Worm (Caenorhabditis elegans) whole organism, L4 larva: ENCODE data around the gene pde-12.

Source experiments
- F37D6.2 ChIP-seq: sonication (generic microtip); optimal IDR thresholded peaks from 2 replicates; lab custom pipeline; 2016; ENCODE audit warnings: mild to moderate bottlenecking, missing genetic modification characterization, missing compliant biosample characterization
- F44E2.7 ChIP-seq: fragments of 200-800 bp; sonication (Bioruptor generic); IDR thresholded peaks from 2 replicates; pipeline ENCODE4 v2.1.2; 2022; ENCODE audit warnings: missing genetic modification characterization, missing compliant biosample characterization
- R02D3.7 ChIP-seq: fragments of 150-350 bp; sonication (generic microtip); optimal IDR thresholded peaks from 3 replicates; lab custom pipeline; 2014; ENCODE audit warnings: missing biosample characterization, missing genetic modification characterization
- T26A8.4 ChIP-seq: fragments of 200-800 bp; sonication (Bioruptor generic); IDR thresholded peaks from 2 replicates; pipeline ENCODE4 v1.3.6; 2022; ENCODE audit warnings: missing genetic modification characterization, missing compliant biosample characterization
- Y48G9A.11 ChIP-seq: fragments of 200-800 bp; sonication (Bioruptor generic); IDR thresholded peaks from 2 replicates; pipeline ENCODE4 v1.3.6; 2022; ENCODE audit warnings: missing genetic modification reagents, missing genetic modification characterization, missing compliant biosample characterization
- Y5F2A.4 ChIP-seq: fragments of 200-800 bp; sonication (Bioruptor generic); optimal IDR thresholded peaks from 2 replicates; lab custom pipeline; 2018; ENCODE audit warnings: mild to moderate bottlenecking, missing genetic modification characterization, missing compliant biosample characterization
- Y75B8A.6 ChIP-seq: fragments of 200-800 bp; sonication (Bioruptor generic); IDR thresholded peaks from 2 replicates; pipeline ENCODE4 v1.3.6; 2022; ENCODE audit warnings: missing genetic modification reagents, missing genetic modification characterization, missing compliant biosample characterization
- aha-1 ChIP-seq: fragments of 150-350 bp; peaks from one replicate; lab custom pipeline; 2014; ENCODE audit warnings: missing biosample characterization, missing genetic modification characterization
- aly-2 ChIP-seq: sonication (generic microtip); optimal IDR thresholded peaks from 2 replicates; lab custom pipeline; 2018; ENCODE audit warnings: missing biosample characterization, missing genetic modification characterization
- ama-1 ChIP-seq: fragments of 150-350 bp; optimal IDR thresholded peaks from 2 replicates; lab custom pipeline; 2014; ENCODE audit warnings: inconsistent platforms, mixed read lengths
- ceh-32 ChIP-seq: sonication (generic microtip); optimal IDR thresholded peaks from 2 replicates; lab custom pipeline; 2016; ENCODE audit warnings: mild to moderate bottlenecking, missing genetic modification characterization, missing compliant biosample characterization; ENCODE audit not compliant: poor library complexity
- ceh-44 ChIP-seq: fragments of 200-800 bp; sonication (Bioruptor generic); IDR thresholded peaks from 2 replicates; pipeline ENCODE4 v1.3.6; 2022; ENCODE audit warnings: missing genetic modification reagents, missing genetic modification characterization, missing compliant biosample characterization
- ceh-82 ChIP-seq: sonication (generic microtip); optimal IDR thresholded peaks from 2 replicates; lab custom pipeline; 2017; ENCODE audit warnings: missing biosample characterization, missing genetic modification characterization
- ces-1 ChIP-seq: fragments of 150-350 bp; sonication (generic microtip); optimal IDR thresholded peaks from 4 replicates; lab custom pipeline; 2014; ENCODE audit warnings: missing biosample characterization, missing genetic modification reagents, missing genetic modification characterization
- cey-2 ChIP-seq: sonication (generic microtip); optimal IDR thresholded peaks from 3 replicates; lab custom pipeline; 2017; ENCODE audit warnings: missing genetic modification characterization, mild to moderate bottlenecking, missing compliant biosample characterization, antibody characterized with exemption, borderline replicate concordance; ENCODE audit not compliant: insufficient read depth
- daf-16 ChIP-seq, 3 experiments: sonication (generic microtip); optimal IDR thresholded peaks; 2 replicates each; lab custom pipeline; 2016 to 2017; ENCODE audit warnings: missing genetic modification characterization in 3 of 3, missing genetic modification reagents in 3 of 3, mild to moderate bottlenecking in 2 of 3, missing compliant biosample characterization in 2 of 3, missing biosample characterization in 1 of 3, moderate library complexity in 1 of 3
- daf-19 ChIP-seq: fragments of 200-800 bp; sonication (Bioruptor generic); conservative IDR thresholded peaks from 2 replicates; pipeline ENCODE4 v1.3.6; 2022; ENCODE audit warnings: missing genetic modification characterization, missing compliant biosample characterization
- dmd-8 ChIP-seq: fragments of 200-800 bp; sonication (Bioruptor generic); IDR thresholded peaks from 2 replicates; pipeline ENCODE4 v1.3.6; 2022; ENCODE audit warnings: missing genetic modification characterization, missing compliant biosample characterization
- dmd-9 ChIP-seq: fragments of 200-800 bp; sonication (Bioruptor generic); IDR thresholded peaks from 2 replicates; pipeline ENCODE4 v1.3.6; 2022; ENCODE audit warnings: missing genetic modification reagents, missing genetic modification characterization, missing compliant biosample characterization
- dpl-1 ChIP-seq: fragments of 150-350 bp; optimal IDR thresholded peaks from 2 replicates; lab custom pipeline; 2014; ENCODE audit warnings: missing biosample characterization, missing genetic modification reagents, missing genetic modification characterization
- egl-27 ChIP-seq: sonication (generic microtip); optimal IDR thresholded peaks from 3 replicates; lab custom pipeline; 2017; ENCODE audit warnings: missing biosample characterization, missing genetic modification reagents, missing genetic modification characterization
- egl-43 ChIP-seq: fragments of 200-800 bp; sonication (Bioruptor generic); IDR thresholded peaks from 2 replicates; pipeline ENCODE4 v1.3.6; 2022; ENCODE audit warnings: missing genetic modification reagents, missing genetic modification characterization, missing compliant biosample characterization
- fos-1 ChIP-seq: fragments of 150-350 bp; optimal IDR thresholded peaks from 2 replicates; lab custom pipeline; 2014; ENCODE audit warnings: missing biosample characterization, missing genetic modification characterization
- gei-8 ChIP-seq: fragments of 200-800 bp; sonication (Bioruptor generic); optimal IDR thresholded peaks from 2 replicates; lab custom pipeline; 2018; ENCODE audit warnings: mild to moderate bottlenecking, missing genetic modification characterization, missing compliant biosample characterization
- hif-1 ChIP-seq, 2 experiments: sonication (generic microtip); optimal IDR thresholded peaks; 2 replicates each; lab custom pipeline; 2016 to 2017; ENCODE audit warnings: missing compliant biosample characterization in 2 of 2, missing genetic modification characterization in 2 of 2, missing genetic modification reagents in 2 of 2, missing genotype in 2 of 2, mild to moderate bottlenecking in 1 of 2
- hmg-1.1 ChIP-seq: fragments of 200-800 bp; sonication (Bioruptor generic); IDR thresholded peaks from 2 replicates; pipeline ENCODE4 v1.3.6; 2022; ENCODE audit warnings: missing genetic modification reagents, missing genetic modification characterization, missing compliant biosample characterization
- jun-1 ChIP-seq: fragments of 150-350 bp; optimal IDR thresholded peaks from 2 replicates; lab custom pipeline; 2014; ENCODE audit warnings: missing biosample characterization, missing genetic modification reagents, missing genetic modification characterization
- lin-1 ChIP-seq: fragments of 200-800 bp; sonication (Bioruptor generic); IDR thresholded peaks from 2 replicates; pipeline ENCODE4 v1.3.6; 2022; ENCODE audit warnings: missing genetic modification reagents, missing genetic modification characterization, missing compliant biosample characterization
- lin-13 ChIP-seq: fragments of 150-350 bp; optimal IDR thresholded peaks from 2 replicates; lab custom pipeline; 2014; ENCODE audit warnings: missing biosample characterization, missing genetic modification reagents, missing genetic modification characterization
- lin-29 ChIP-seq: fragments of 200-800 bp; sonication (Bioruptor generic); IDR thresholded peaks from 2 replicates; pipeline ENCODE4 v1.3.6; 2022; ENCODE audit warnings: missing genetic modification reagents, missing genetic modification characterization, missing compliant biosample characterization
- lin-39 ChIP-seq: fragments of 150-350 bp; optimal IDR thresholded peaks from 2 replicates; lab custom pipeline; 2014; ENCODE audit warnings: missing biosample characterization, missing genetic modification reagents, missing genetic modification characterization
- lsy-2 ChIP-seq, 2 experiments: fragments of 150-350 bp in 1 of 2; sonication (generic microtip) in 1 of 2; optimal IDR thresholded peaks; 2 replicates each; lab custom pipeline; 2014 to 2017; ENCODE audit warnings: missing biosample characterization in 2 of 2, missing genetic modification characterization in 2 of 2
- madf-5 ChIP-seq, 2 experiments: fragments of 200-800 bp; sonication (Bioruptor generic); IDR thresholded peaks; 2 replicates each; pipeline ENCODE4 v1.3.6; 2022; ENCODE audit warnings: missing compliant biosample characterization in 2 of 2, missing genetic modification characterization in 2 of 2
- mdl-1 ChIP-seq, 2 experiments: fragments of 150-350 bp in 1 of 2; sonication (generic microtip) in 1 of 2; optimal IDR thresholded peaks; 2 replicates each; lab custom pipeline; 2014 to 2017; ENCODE audit warnings: missing biosample characterization in 2 of 2, missing genetic modification characterization in 2 of 2
- mep-1 ChIP-seq: fragments of 150-350 bp; sonication (generic microtip); optimal IDR thresholded peaks from 3 replicates; lab custom pipeline; 2014; ENCODE audit warnings: missing biosample characterization, missing genetic modification characterization
- mes-2 ChIP-seq: sonication (generic microtip); optimal IDR thresholded peaks from 2 replicates; lab custom pipeline; 2016; ENCODE audit warnings: missing genotype, mild to moderate bottlenecking, missing genetic modification characterization, missing compliant biosample characterization; ENCODE audit not compliant: poor library complexity, severe bottlenecking
- mxl-3 ChIP-seq: fragments of 200-800 bp; sonication (Bioruptor generic); optimal IDR thresholded peaks from 2 replicates; lab custom pipeline; 2018; ENCODE audit warnings: mild to moderate bottlenecking, missing genetic modification characterization, missing compliant biosample characterization
- nhr-25 ChIP-seq: sonication (generic microtip); optimal IDR thresholded peaks from 2 replicates; lab custom pipeline; 2017; ENCODE audit warnings: missing genetic modification characterization, mild to moderate bottlenecking, missing compliant biosample characterization, antibody characterized with exemption, moderate library complexity, borderline replicate concordance; ENCODE audit not compliant: insufficient read depth
- nhr-41 ChIP-seq: fragments of 200-800 bp; sonication (Bioruptor generic); IDR thresholded peaks from 2 replicates; pipeline ENCODE4 v1.3.6; 2022; ENCODE audit warnings: missing genetic modification reagents, missing genetic modification characterization, missing compliant biosample characterization
- nhr-77 ChIP-seq: fragments of 150-350 bp; optimal IDR thresholded peaks from 2 replicates; lab custom pipeline; 2014; ENCODE audit warnings: missing biosample characterization, missing genetic modification characterization
- php-3 ChIP-seq: fragments of 200-800 bp; sonication (Bioruptor generic); IDR thresholded peaks from 2 replicates; pipeline ENCODE4 v1.3.6; 2022; ENCODE audit warnings: missing genetic modification reagents, missing genetic modification characterization, missing compliant biosample characterization
- rbr-2 ChIP-seq: sonication (generic microtip); optimal IDR thresholded peaks from 2 replicates; lab custom pipeline; 2016; ENCODE audit warnings: missing genotype, missing genetic modification characterization, missing compliant biosample characterization
- saeg-2 ChIP-seq: fragments of 200-800 bp; sonication (Bioruptor generic); IDR thresholded peaks from 2 replicates; pipeline ENCODE4 v1.3.6; 2022; ENCODE audit warnings: missing genetic modification reagents, missing genetic modification characterization, missing compliant biosample characterization
- set-16 ChIP-seq: fragments of 200-800 bp; sonication (Bioruptor generic); IDR thresholded peaks from 2 replicates; pipeline ENCODE4 v1.3.6; 2022; ENCODE audit warnings: missing genetic modification reagents, missing genetic modification characterization, missing compliant biosample characterization
- snpc-4 ChIP-seq: fragments of 150-350 bp; optimal IDR thresholded peaks from 2 replicates; lab custom pipeline; 2014; ENCODE audit warnings: missing biosample characterization, missing genetic modification characterization
- spr-3 ChIP-seq: fragments of 200-800 bp; sonication (Bioruptor generic); optimal IDR thresholded peaks from 2 replicates; lab custom pipeline; 2018; ENCODE audit warnings: mild to moderate bottlenecking, missing genetic modification characterization, missing compliant biosample characterization
- tra-1 ChIP-seq: fragments of 200-800 bp; sonication (Bioruptor generic); IDR thresholded peaks from 2 replicates; pipeline ENCODE4 v1.3.6; 2022; ENCODE audit warnings: missing genetic modification reagents, missing genetic modification characterization, missing compliant biosample characterization
- unc-62 ChIP-seq, 3 experiments: fragments of 150-350 bp in 1 of 3; sonication (generic microtip); optimal IDR thresholded peaks in 2 of 3; peaks in 1 of 3; 1 replicate in 1 of 3; 2 replicates in 2 of 3; lab custom pipeline; 2014 to 2017; ENCODE audit warnings: missing biosample characterization in 3 of 3, missing genetic modification characterization in 3 of 3, missing genetic modification reagents in 3 of 3, missing genotype in 1 of 3
- zip-11 ChIP-seq: fragments of 200-800 bp; sonication (Bioruptor generic); IDR thresholded peaks from 2 replicates; pipeline ENCODE4 v1.3.6; 2022; ENCODE audit warnings: missing genetic modification characterization, missing compliant biosample characterization
- ztf-11 ChIP-seq: fragments of 150-350 bp; optimal IDR thresholded peaks from 2 replicates; lab custom pipeline; 2014; ENCODE audit warnings: missing biosample characterization, missing genetic modification characterization

pde-12 gene

ce11 chrIII:10855398-10855880 lies 10.6 kb upstream of the pde-12 start, which contains the start of gene Y39A1C.1:
Gene Y39A1C.1 (plus strand): TSS chrIII:10855448.
- TF ChIP-seq snpc-4: no peak
- TF ChIP-seq lin-1 (GFP tag; lab: Robert Waterston, UW): no peak
- no peak for TF ChIP-seq Y5F2A.4 (GFP tag; lab: Kevin White, UChicago)
- no peak for TF ChIP-seq php-3 (GFP tag; lab: Robert Waterston, UW)
- no peak for TF ChIP-seq ama-1 (lab: Kevin White, UChicago)
- TF ChIP-seq rbr-2 (tag; lab: Kevin White, UChicago): peak; percentile 15
- no peak for TF ChIP-seq spr-3
- no peak for TF ChIP-seq cey-2 (tag; lab: Kevin White, UChicago)
- TF ChIP-seq lsy-2 (tag; optimal IDR thresholded peaks at IDR 0.05; lab: Kevin White, UChicago): no peak
- no peak for TF ChIP-seq ces-1 (GFP tag; lab: Kevin White, UChicago)
- no peak for TF ChIP-seq mdl-1 (tag; optimal IDR thresholded peaks at IDR 0.05; lab: Kevin White, UChicago)
- TF ChIP-seq egl-27 (tag; lab: Kevin White, UChicago): no peak
- no peak for TF ChIP-seq ztf-11 (tag; lab: Kevin White, UChicago)
- no peak for TF ChIP-seq T26A8.4
- peak; percentile 54 for TF ChIP-seq mes-2 (tag; lab: Kevin White, UChicago)
- no peak for TF ChIP-seq F37D6.2 (tag; lab: Kevin White, UChicago)
- TF ChIP-seq saeg-2: no peak
- no peak for TF ChIP-seq mxl-3 (GFP tag; lab: Kevin White, UChicago)
- TF ChIP-seq lin-29: no peak
- no peak for TF ChIP-seq unc-62 (GFP tag; optimal IDR thresholded peaks at IDR 0.05 in 1 of 2; lab: Kevin White, UChicago)
- no peak for TF ChIP-seq unc-62 (tag; optimal IDR thresholded peaks at IDR 0.05; lab: Kevin White, UChicago)
- TF ChIP-seq dpl-1 (GFP tag; lab: Kevin White, UChicago): no peak
- no peak for TF ChIP-seq mep-1
- no peak for TF ChIP-seq madf-5 (GFP tag; IDR thresholded peaks at IDR 0.05; lab: Robert Waterston, UW)
- TF ChIP-seq F44E2.7 (GFP tag; lab: Robert Waterston, UW): no peak
- no peak for TF ChIP-seq ceh-32 (tag; lab: Kevin White, UChicago)
- TF ChIP-seq ceh-82 (tag; lab: Kevin White, UChicago): no peak
- no peak for TF ChIP-seq ceh-44 (GFP tag; lab: Robert Waterston, UW)
- TF ChIP-seq zip-11 (GFP tag; lab: Robert Waterston, UW): no peak
- no peak for TF ChIP-seq aly-2 (tag; lab: Kevin White, UChicago)
- no peak for TF ChIP-seq daf-16 (GFP tag; optimal IDR thresholded peaks at IDR 0.05; lab: Kevin White, UChicago)
- no peak for TF ChIP-seq daf-16 (tag; optimal IDR thresholded peaks at IDR 0.05; lab: Kevin White, UChicago)
- no peak for TF ChIP-seq nhr-77 (tag; lab: Kevin White, UChicago)
- no peak for TF ChIP-seq Y48G9A.11
- no peak for TF ChIP-seq egl-43 (GFP tag; lab: Robert Waterston, UW)
- no peak for TF ChIP-seq lin-13 (GFP tag; lab: Kevin White, UChicago)
- TF ChIP-seq dmd-9 (GFP tag; lab: Robert Waterston, UW): no peak
- no peak for TF ChIP-seq nhr-41 (GFP tag; lab: Robert Waterston, UW)
- no peak for TF ChIP-seq lin-39 (tag; lab: Kevin White, UChicago)
- TF ChIP-seq set-16: 0 out of 2 replicates have a peak, but pooled peaks have one; percentile 17
- no peak for TF ChIP-seq dmd-8 (GFP tag; lab: Robert Waterston, UW)
- peak; percentile 8 for TF ChIP-seq aha-1 (tag; lab: Kevin White, UChicago)
- no peak for TF ChIP-seq daf-19 (GFP tag; lab: Robert Waterston, UW)
- TF ChIP-seq nhr-25 (tag; lab: Kevin White, UChicago): no peak
- TF ChIP-seq fos-1 (tag; lab: Kevin White, UChicago): no peak
- TF ChIP-seq tra-1 (GFP tag; lab: Robert Waterston, UW): 0 out of 2 replicates have a peak, but pooled peaks have one; percentile 30
- no peak for TF ChIP-seq gei-8
- TF ChIP-seq hmg-1.1 (GFP tag; lab: Robert Waterston, UW): peak; percentile 55; the same call in 1 of the 2 replicates
- no peak for TF ChIP-seq hif-1 (tag; optimal IDR thresholded peaks at IDR 0.05; lab: Kevin White, UChicago)
- TF ChIP-seq jun-1 (tag; lab: Kevin White, UChicago): no peak
- TF ChIP-seq Y75B8A.6: no peak
- no peak for TF ChIP-seq R02D3.7
